Worm (Caenorhabditis elegans): ENCODE results near the gene Y46D2A.3.
"Not testable (repeated sequence)": the region's sequence is repeated elsewhere in the genome, so short reads cannot be mapped to it uniquely, and the experiment has no call there.

Y46D2A.3 gene

ce11 chrII:3299457-3299856 is 27.5 kb downstream of the Y46D2A.3 start, which contains the start of gene btb-22:
Gene btb-22, plus strand, starts transcription at chrII:3299757.
- TF ChIP-seq ceh-62 (tag; optimal IDR thresholded peaks at IDR 0.05) (no peak), pqm-1 (tag; optimal IDR thresholded peaks at IDR 0.05) (no peak), nhr-102 (tag; optimal IDR thresholded peaks at IDR 0.05) (no peak), nhr-41 (GFP tag; IDR thresholded peaks at IDR 0.05) (no peak), ztf-11 (tag; optimal IDR thresholded peaks at IDR 0.05) (no peak), zfp-3 (GFP tag; conservative IDR thresholded peaks at IDR 0.05) (no peak), php-3 (GFP tag; IDR thresholded peaks at IDR 0.05) (no peak), hif-1 (tag; optimal IDR thresholded peaks at IDR 0.05) (no peak), nhr-111 (GFP tag; optimal IDR thresholded peaks at IDR 0.05) (no peak), ceh-20 (GFP tag; IDR thresholded peaks at IDR 0.05) (no peak), nhr-11 (tag; optimal IDR thresholded peaks at IDR 0.05) (no peak), hmg-1.1 (GFP tag; IDR thresholded peaks at IDR 0.05) (no peak), zip-11 (GFP tag; IDR thresholded peaks at IDR 0.05) (no peak), tag-97 (GFP tag; IDR thresholded peaks at IDR 0.05) (no peak), lsy-2 (tag; optimal IDR thresholded peaks at IDR 0.05) (no peak), nhr-237 (tag; optimal IDR thresholded peaks at IDR 0.05) (no peak), nhr-28 (tag; optimal IDR thresholded peaks at IDR 0.05) (no peak)

- TF ChIP-seq daf-16 (GFP tag; optimal IDR thresholded peaks at IDR 0.05) (no peak), daf-16 (tag; optimal IDR thresholded peaks at IDR 0.05) (peak; percentile 50), dve-1 (tag; optimal IDR thresholded peaks at IDR 0.05; ENCODE audit: insufficient read depth) (peak; percentile 39), dmd-9 (GFP tag; IDR thresholded peaks at IDR 0.05) (no peak)
Measured at ce11 chrII:3297914-3298313, 29.1 kb downstream of the Y46D2A.3 start, which contains the start of gene btb-18. Gene btb-18, plus strand, starts transcription at chrII:3298214.

ce11 chrII:3296644-3297043 is 30.4 kb downstream of the Y46D2A.3 start, which contains the start of gene btb-16:
Gene btb-16, plus strand, starts transcription at chrII:3296883.
- TF ChIP-seq pqm-1 (tag; optimal IDR thresholded peaks at IDR 0.05) (peak; percentile 1), nhr-28 (tag; optimal IDR thresholded peaks at IDR 0.05) (peak; percentile 36), dve-1 (tag; optimal IDR thresholded peaks at IDR 0.05; ENCODE audit: insufficient read depth) (peak; percentile 40), nhr-6 (tag; optimal IDR thresholded peaks at IDR 0.05) (no peak), ces-1 (GFP tag; optimal IDR thresholded peaks at IDR 0.05) (no peak), hlh-30 (tag; optimal IDR thresholded peaks at IDR 0.05; ENCODE audit: insufficient read depth) (peak; percentile 26), dmd-6 (GFP tag; IDR thresholded peaks at IDR 0.05) (0 out of 2 replicates have a peak, but pooled peaks have one; percentile 13), zag-1 (tag; optimal IDR thresholded peaks at IDR 0.05) (no peak), daf-16 (GFP tag; optimal IDR thresholded peaks at IDR 0.05) (no peak), daf-16 (tag; optimal IDR thresholded peaks at IDR 0.05) (peak; percentile 91), gei-8 (GFP tag; optimal IDR thresholded peaks at IDR 0.05) (no peak), hlh-11 (tag; optimal IDR thresholded peaks at IDR 0.05) (peak; percentile 9)

DNA sequence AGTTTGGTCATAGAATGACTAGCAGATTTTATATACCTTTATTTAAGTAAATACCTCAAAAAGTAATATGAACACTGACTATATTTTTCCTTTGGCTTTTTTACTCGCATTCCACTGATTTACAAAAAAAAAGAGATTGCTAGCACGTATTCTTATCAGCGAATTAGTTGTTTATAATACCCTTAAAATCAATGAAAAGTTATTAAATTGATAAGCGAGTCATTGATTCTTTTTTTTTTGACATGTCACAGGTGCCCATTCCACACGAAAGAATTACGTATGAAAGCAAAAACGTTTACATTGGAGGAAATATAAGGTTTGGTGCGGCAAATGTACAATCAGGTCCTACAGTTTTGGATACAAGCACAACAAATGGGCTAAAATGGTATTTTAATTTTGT is 31.8 kb downstream of the Y46D2A.3 start, which contains the start of gene btb-17:
Gene btb-17, plus strand, starts transcription at position 213 of the 400 bp plus-strand sequence.
- TF ChIP-seq hlh-11 (tag; optimal IDR thresholded peaks at IDR 0.05), result peak; percentile 24
- TF ChIP-seq zip-2 (tag; optimal IDR thresholded peaks at IDR 0.05), result no peak
- peak; percentile 52 for TF ChIP-seq nhr-28 (tag; optimal IDR thresholded peaks at IDR 0.05)
- TF ChIP-seq daf-16 (GFP tag; optimal IDR thresholded peaks at IDR 0.05), result no peak
- peak; percentile 92 for TF ChIP-seq daf-16 (tag; optimal IDR thresholded peaks at IDR 0.05)
- TF ChIP-seq dmd-6 (GFP tag; IDR thresholded peaks at IDR 0.05), result peak; percentile 62
- 0 out of 2 replicates have a peak, but pooled peaks have one; percentile 59 for TF ChIP-seq php-3 (GFP tag; IDR thresholded peaks at IDR 0.05)
- TF ChIP-seq pqm-1 (tag; optimal IDR thresholded peaks at IDR 0.05), result peak; percentile 54
- TF ChIP-seq mxl-3 (GFP tag; optimal IDR thresholded peaks at IDR 0.05), result no peak

ce11 chrII:3290544-3290943 is 36.5 kb downstream of the Y46D2A.3 start, which contains the start of gene F39E9.14:
Gene F39E9.14, minus strand, starts transcription at chrII:3290644.
- not testable (repeated sequence) for TF ChIP-seq hlh-11 (tag; optimal IDR thresholded peaks at IDR 0.05); spr-3 (GFP tag; optimal IDR thresholded peaks at IDR 0.05); ceh-28 (tag; optimal IDR thresholded peaks at IDR 0.05)
